Fruit fly (Drosophila melanogaster) whole organism, embryonic: ENCODE results near the gene dsd.

Experiments
- ATbp ChIP-seq: fragments of 200-800 bp; sonication (Bioruptor generic); optimal IDR thresholded peaks from 2 replicates; lab custom pipeline; 2017; ENCODE audit warnings: missing biosample characterization, mild to moderate bottlenecking, missing genetic modification characterization, missing genetic modification reagents
- Atf6 ChIP-seq: fragments of 200-800 bp; sonication (Bioruptor generic); IDR thresholded peaks from 2 replicates; pipeline ENCODE4 v1.3.6; 2022; ENCODE audit warnings: missing biosample characterization, missing genetic modification characterization
- CG10267 ChIP-seq: fragments of 200-800 bp; sonication (Bioruptor generic); optimal IDR thresholded peaks from 2 replicates; lab custom pipeline; 2018; ENCODE audit warnings: missing biosample characterization, mild to moderate bottlenecking, missing genetic modification characterization, moderate library complexity
- CG10979 ChIP-seq: fragments of 200-800 bp; sonication (Bioruptor generic); optimal IDR thresholded peaks from 2 replicates; lab custom pipeline; 2018; ENCODE audit warnings: missing biosample characterization, mild to moderate bottlenecking, missing genetic modification characterization, moderate library complexity
- CG12236 ChIP-seq: fragments of 200-800 bp; sonication (Bioruptor generic); optimal IDR thresholded peaks from 2 replicates; lab custom pipeline; 2016; ENCODE audit warnings: missing biosample characterization, missing genetic modification characterization
- CG12391 ChIP-seq: fragments of 200-800 bp; sonication (Bioruptor generic); optimal IDR thresholded peaks from 3 replicates; lab custom pipeline; 2018; ENCODE audit warnings: missing biosample characterization, mild to moderate bottlenecking, missing genetic modification characterization, moderate library complexity
- CG16813 ChIP-seq: fragments of 200-800 bp; sonication (Bioruptor generic); IDR thresholded peaks from 3 replicates; pipeline ENCODE4 v1.3.6; 2022; ENCODE audit warnings: missing biosample characterization, missing genetic modification characterization; ENCODE audit not compliant: partially characterized antibody
- CG17359 ChIP-seq: fragments of 200-800 bp; sonication (Bioruptor generic); optimal IDR thresholded peaks from 3 replicates; lab custom pipeline; 2018; ENCODE audit warnings: missing biosample characterization, mild to moderate bottlenecking, missing genetic modification characterization, moderate library complexity
- CG17361 ChIP-seq: fragments of 200-800 bp; sonication (Bioruptor generic); IDR thresholded peaks from 3 replicates; pipeline ENCODE4 v1.3.6; 2022; ENCODE audit warnings: missing biosample characterization, missing genetic modification characterization
- CG2202 ChIP-seq: fragments of 200-800 bp; sonication (Bioruptor generic); optimal IDR thresholded peaks from 2 replicates; lab custom pipeline; 2018; ENCODE audit warnings: missing biosample characterization, mild to moderate bottlenecking, missing genetic modification characterization
- CG3281 ChIP-seq: fragments of 200-800 bp; sonication (Bioruptor generic); optimal IDR thresholded peaks from 3 replicates; lab custom pipeline; 2017; ENCODE audit warnings: missing biosample characterization, mild to moderate bottlenecking, missing genetic modification characterization
- CG34422 ChIP-seq: fragments of 200-800 bp; sonication (Bioruptor generic); IDR thresholded peaks from 3 replicates; pipeline ENCODE4 v1.3.6; 2022; ENCODE audit warnings: missing biosample characterization, missing genetic modification characterization
- CG4328 ChIP-seq: fragments of 200-800 bp; sonication (Bioruptor generic); optimal IDR thresholded peaks from 3 replicates; lab custom pipeline; 2017; ENCODE audit warnings: missing biosample characterization, missing genetic modification reagents, missing genetic modification characterization
- CG4854 ChIP-seq: fragments of 200-800 bp; sonication (Bioruptor generic); optimal IDR thresholded peaks from 2 replicates; lab custom pipeline; 2016; ENCODE audit warnings: missing biosample characterization, missing genetic modification characterization, inconsistent platforms
- CG6254 ChIP-seq: fragments of 200-800 bp; sonication (Bioruptor generic); optimal IDR thresholded peaks from 3 replicates; lab custom pipeline; 2017; ENCODE audit warnings: mild to moderate bottlenecking, missing biosample characterization, missing genetic modification reagents, missing genetic modification characterization
- CG6854 ChIP-seq: fragments of 200-800 bp; sonication (Bioruptor generic); optimal IDR thresholded peaks from 3 replicates; lab custom pipeline; 2017; ENCODE audit warnings: missing biosample characterization, mild to moderate bottlenecking, missing genetic modification characterization
- CG8290 ChIP-seq, 3 experiments: fragments of 200-800 bp; sonication (Bioruptor generic); optimal IDR thresholded peaks; 2 replicates each; lab custom pipeline; 2016 to 2019; ENCODE audit warnings: missing biosample characterization in 3 of 3, missing genetic modification characterization in 3 of 3, mild to moderate bottlenecking in 2 of 3, moderate library complexity in 1 of 3
- Elba2 ChIP-seq: fragments of 200-800 bp; sonication (Bioruptor generic); optimal IDR thresholded peaks from 3 replicates; lab custom pipeline; 2016; ENCODE audit warnings: missing biosample characterization, missing genetic modification characterization
- HLH4C ChIP-seq: fragments of 200-800 bp; sonication (Bioruptor generic); IDR thresholded peaks from 3 replicates; pipeline ENCODE4 v1.3.6; 2022; ENCODE audit warnings: missing biosample characterization, missing genetic modification characterization; ENCODE audit not compliant: partially characterized antibody
- Hey ChIP-seq: fragments of 200-800 bp; sonication (Bioruptor generic); optimal IDR thresholded peaks from 3 replicates; lab custom pipeline; 2018; ENCODE audit warnings: missing biosample characterization, mild to moderate bottlenecking, missing genetic modification characterization
- Hmr ChIP-seq: fragments of 200-800 bp; sonication (Bioruptor generic); optimal IDR thresholded peaks from 3 replicates; lab custom pipeline; 2017; ENCODE audit warnings: mild to moderate bottlenecking, missing biosample characterization, missing genetic modification reagents, missing genetic modification characterization
- Hr51 ChIP-seq, 2 experiments: fragments of 200-800 bp; sonication (Bioruptor generic); optimal IDR thresholded peaks; 2 replicates in 1 of 2; 3 replicates in 1 of 2; lab custom pipeline; 2016 to 2018; ENCODE audit warnings: missing biosample characterization in 2 of 2, missing genetic modification characterization in 2 of 2, mild to moderate bottlenecking in 1 of 2, moderate library complexity in 1 of 2
- Jarid2 ChIP-seq: fragments of 200-800 bp; sonication (Bioruptor generic); optimal IDR thresholded peaks from 3 replicates; lab custom pipeline; 2017; ENCODE audit warnings: mild to moderate bottlenecking, missing biosample characterization, missing genetic modification reagents, missing genetic modification characterization
- Mes4 ChIP-seq: fragments of 200-800 bp; sonication (Bioruptor generic); optimal IDR thresholded peaks from 2 replicates; lab custom pipeline; 2016; ENCODE audit warnings: missing biosample characterization, missing genetic modification characterization
- Optix ChIP-seq: fragments of 200-800 bp; sonication (Bioruptor generic); IDR thresholded peaks from 3 replicates; pipeline ENCODE4 v1.3.6; 2022; ENCODE audit warnings: missing biosample characterization, missing genetic modification characterization
- Ravus ChIP-seq: fragments of 200-800 bp; sonication (Bioruptor generic); IDR thresholded peaks from 2 replicates; pipeline ENCODE4 v1.3.6; 2022; ENCODE audit warnings: missing biosample characterization, missing genetic modification characterization
- ac ChIP-seq: fragments of 200-800 bp; sonication (Bioruptor generic); optimal IDR thresholded peaks from 3 replicates; lab custom pipeline; 2017; ENCODE audit warnings: missing biosample characterization, mild to moderate bottlenecking, missing genetic modification characterization
- amos ChIP-seq: fragments of 200-800 bp; sonication (Bioruptor generic); IDR thresholded peaks from 2 replicates; pipeline ENCODE4 v1.3.6; 2022; ENCODE audit warnings: missing biosample characterization, missing genetic modification characterization; ENCODE audit not compliant: partially characterized antibody
- bab2 ChIP-seq: fragments of 200-800 bp; sonication (Bioruptor generic); optimal IDR thresholded peaks from 2 replicates; lab custom pipeline; 2016; ENCODE audit warnings: missing biosample characterization, missing genetic modification characterization
- bsh ChIP-seq, 2 experiments: fragments of 200-800 bp; sonication (Bioruptor generic); optimal IDR thresholded peaks; 2 replicates each; lab custom pipeline; 2017 to 2018; ENCODE audit warnings: mild to moderate bottlenecking in 2 of 2, missing biosample characterization in 2 of 2, missing genetic modification characterization in 2 of 2, moderate library complexity in 1 of 2
- crol ChIP-seq: fragments of 200-800 bp; sonication (Bioruptor generic); IDR thresholded peaks from 2 replicates; pipeline ENCODE4 v1.3.6; 2022; ENCODE audit warnings: missing biosample characterization, missing genetic modification characterization
- crp ChIP-seq, 2 experiments: fragments of 200-800 bp; sonication (Bioruptor generic); optimal IDR thresholded peaks; 2 replicates in 1 of 2; 3 replicates in 1 of 2; lab custom pipeline; 2017; ENCODE audit warnings: missing biosample characterization in 2 of 2, missing genetic modification characterization in 2 of 2, mild to moderate bottlenecking in 1 of 2, moderate library complexity in 1 of 2
- dm ChIP-seq: fragments of 200-800 bp; sonication (Bioruptor generic); optimal IDR thresholded peaks from 3 replicates; lab custom pipeline; 2016; ENCODE audit warnings: missing biosample characterization, missing genetic modification characterization
- eve ChIP-seq, 2 experiments: fragments of >200 bp; optimal IDR thresholded peaks; 2 replicates each; lab custom pipeline; 2017; ENCODE audit warnings: missing biosample characterization in 2 of 2, missing genetic modification characterization in 2 of 2
- gem ChIP-seq: fragments of 200-800 bp; sonication (Bioruptor generic); optimal IDR thresholded peaks from 2 replicates; lab custom pipeline; 2019; ENCODE audit warnings: missing biosample characterization, mild to moderate bottlenecking, missing genetic modification characterization, moderate library complexity
- gsb-n ChIP-seq: fragments of 200-800 bp; sonication (Bioruptor generic); optimal IDR thresholded peaks from 3 replicates; lab custom pipeline; 2018; ENCODE audit warnings: missing biosample characterization, mild to moderate bottlenecking, missing genetic modification characterization
- lmd ChIP-seq: fragments of 200-800 bp; sonication (Bioruptor generic); IDR thresholded peaks from 2 replicates; pipeline ENCODE4 v1.3.6; 2022; ENCODE audit warnings: missing biosample characterization, missing genetic modification characterization
- mam ChIP-seq: fragments of 200-800 bp; sonication (Bioruptor generic); optimal IDR thresholded peaks from 3 replicates; lab custom pipeline; 2016; ENCODE audit warnings: missing biosample characterization, missing genetic modification characterization
- nerfin-1 ChIP-seq: fragments of 200-800 bp; sonication (Bioruptor generic); optimal IDR thresholded peaks from 3 replicates; lab custom pipeline; 2019; ENCODE audit warnings: missing biosample characterization, mild to moderate bottlenecking, missing genetic modification characterization, moderate library complexity
- nmo ChIP-seq: fragments of 200-800 bp; sonication (Bioruptor generic); optimal IDR thresholded peaks from 2 replicates; lab custom pipeline; 2018; ENCODE audit warnings: missing biosample characterization, mild to moderate bottlenecking, missing genetic modification characterization, moderate library complexity
- pho ChIP-seq: fragments of 200-800 bp; sonication (Bioruptor generic); optimal IDR thresholded peaks from 2 replicates; lab custom pipeline; 2016; ENCODE audit warnings: missing biosample characterization, missing genetic modification characterization
- phol ChIP-seq: fragments of 200-800 bp; sonication (Bioruptor generic); optimal IDR thresholded peaks from 3 replicates; lab custom pipeline; 2018; ENCODE audit warnings: missing biosample characterization, mild to moderate bottlenecking, missing genetic modification characterization, moderate library complexity
- schlank ChIP-seq: fragments of 200-800 bp; sonication (Bioruptor generic); optimal IDR thresholded peaks from 2 replicates; lab custom pipeline; 2018; ENCODE audit warnings: missing biosample characterization, mild to moderate bottlenecking, missing genetic modification characterization
- sens ChIP-seq: fragments of 200-800 bp; sonication (Bioruptor generic); peaks from one replicate; lab custom pipeline; 2016; ENCODE audit warnings: missing biosample characterization, missing genetic modification characterization
- seq ChIP-seq: fragments of 200-800 bp; sonication (Bioruptor generic); IDR thresholded peaks from 2 replicates; pipeline ENCODE4 v1.3.6; 2022; ENCODE audit warnings: missing biosample characterization, missing genetic modification characterization
- sim ChIP-seq: fragments of 200-800 bp; sonication (Bioruptor generic); IDR thresholded peaks from 2 replicates; pipeline ENCODE4 v1.3.6; 2022; ENCODE audit warnings: missing biosample characterization, missing genetic modification characterization
- sima ChIP-seq: fragments of 200-800 bp; sonication (Bioruptor generic); optimal IDR thresholded peaks from 2 replicates; lab custom pipeline; 2016; ENCODE audit warnings: missing biosample characterization, missing genetic modification characterization
- sqz ChIP-seq: fragments of 200-800 bp; sonication (Bioruptor generic); optimal IDR thresholded peaks from 3 replicates; lab custom pipeline; 2018; ENCODE audit warnings: missing biosample characterization, mild to moderate bottlenecking, missing genetic modification characterization

dsd gene

DNA sequence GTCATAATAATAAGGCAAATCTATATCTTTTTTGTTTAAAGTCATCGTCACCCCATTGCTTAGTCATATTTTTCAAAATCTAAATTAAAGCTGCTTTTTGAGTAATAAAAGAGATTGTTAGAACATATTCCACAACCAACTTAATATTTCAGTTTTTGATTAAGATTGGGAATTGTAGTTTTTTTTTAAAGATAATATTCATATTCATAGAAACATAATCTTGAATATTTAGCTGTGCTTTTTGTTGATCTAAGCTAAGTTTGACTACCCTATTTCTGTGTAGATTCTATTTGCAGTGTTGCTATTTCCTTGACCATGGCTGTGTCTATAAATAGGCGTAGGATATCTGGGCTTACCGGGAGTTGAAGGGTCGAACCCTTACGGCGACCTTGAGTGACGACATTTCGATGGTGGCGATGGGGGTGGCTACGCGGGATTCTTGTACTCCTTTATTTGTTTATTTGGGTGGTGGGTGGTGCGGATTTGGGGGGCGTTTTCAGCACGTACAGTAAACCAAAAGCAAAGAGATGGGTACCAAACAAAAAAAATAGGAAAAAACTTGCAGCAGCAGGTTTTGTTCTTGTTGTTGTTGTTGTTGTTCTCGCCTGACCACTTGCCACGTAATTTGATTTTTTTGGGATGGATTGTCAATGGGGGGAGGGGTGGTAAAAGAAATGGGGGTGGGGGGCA, 49.1 kb downstream of the dsd start (continued):
- TF ChIP-seq dm (no peak), ATbp (GFP tag; lab: Kevin White, UChicago) (peak; percentile 4), Hmr (GFP tag; lab: Kevin White, UChicago) (no peak), amos (GFP tag; lab: Robert Waterston, UW) (no peak), Mes4 (GFP tag; lab: Kevin White, UChicago) (no peak), CG12236 (GFP tag; lab: Kevin White, UChicago) (no peak), CG34422 (GFP tag; lab: Robert Waterston, UW) (no peak), CG17361 (GFP tag; lab: Robert Waterston, UW) (0 out of 3 replicates have a peak, but pooled peaks have one; percentile 19), sens (GFP tag; lab: Kevin White, UChicago) (peak; percentile 74), CG4328 (GFP tag; lab: Kevin White, UChicago) (no peak), sima (no peak), CG6254 (GFP tag; lab: Kevin White, UChicago) (no peak), CG16813 (GFP tag; lab: Robert Waterston, UW) (0 out of 3 replicates have a peak, but pooled peaks have one; percentile 7), Atf6 (GFP tag; lab: Robert Waterston, UW) (peak; percentile 25; the same call in 1 of the 2 replicates), Hey (no peak), CG4854 (GFP tag; lab: Kevin White, UChicago) (no peak), Hr51 (GFP tag; optimal IDR thresholded peaks at IDR 0.05; lab: Kevin White, UChicago) (peak in 1 of 2 experiments; percentile 28), Elba2 (GFP tag; lab: Kevin White, UChicago) (no peak), sim (GFP tag; lab: Robert Waterston, UW) (0 out of 2 replicates have a peak, but pooled peaks have one; percentile 5), CG17359 (tag; lab: Kevin White, UChicago) (peak; percentile 27), seq (GFP tag; lab: Robert Waterston, UW) (0 out of 2 replicates have a peak, but pooled peaks have one; percentile 22), ac (no peak), Ravus (GFP tag; lab: Robert Waterston, UW) (no peak), bab2 (GFP tag; lab: Kevin White, UChicago) (no peak), Jarid2 (GFP tag; lab: Kevin White, UChicago) (no peak), sqz (GFP tag; lab: Kevin White, UChicago) (peak; percentile 81), CG10267 (tag; lab: Kevin White, UChicago) (peak; percentile 21), CG8290 (GFP tag; optimal IDR thresholded peaks at IDR 0.05; lab: Kevin White, UChicago) (no peak), CG8290 (tag; optimal IDR thresholded peaks at IDR 0.05; lab: Kevin White, UChicago) (peak in 1 of 2 experiments; percentile 5), HLH4C (GFP tag; lab: Robert Waterston, UW) (no peak), gsb-n (tag; lab: Kevin White, UChicago) (no peak), CG2202 (no peak), crol (0 out of 2 replicates have a peak, but pooled peaks have one; percentile 15), phol (tag; lab: Kevin White, UChicago) (peak; percentile 44), eve (GFP tag; optimal IDR thresholded peaks at IDR 0.05; lab: Kevin White, UChicago) (no peak), Optix (GFP tag; lab: Robert Waterston, UW) (no peak), nerfin-1 (tag; lab: Kevin White, UChicago) (peak; percentile 99), nmo (GFP tag; lab: Kevin White, UChicago) (peak; percentile 25), lmd (GFP tag; lab: Robert Waterston, UW) (no peak), gem (tag; lab: Kevin White, UChicago) (peak; percentile 49), CG6854 (no peak), CG10979 (peak; percentile 26), mam (GFP tag; lab: Kevin White, UChicago) (no peak), pho (GFP tag; lab: Kevin White, UChicago) (no peak), CG12391 (tag; lab: Kevin White, UChicago) (peak; percentile 32), CG3281 (peak; percentile 18), bsh (GFP tag; optimal IDR thresholded peaks at IDR 0.05; lab: Kevin White, UChicago) (peak in 1 of 2 experiments; percentile 25), schlank (tag; lab: Kevin White, UChicago) (no peak), crp (GFP tag; optimal IDR thresholded peaks at IDR 0.05; lab: Kevin White, UChicago) (no peak)
